Worm (Caenorhabditis elegans) whole organism, L2 larva: ENCODE results near the gene mrps-23.

Experiments used
- R02D3.7 ChIP-seq: fragments of 150-350 bp; optimal IDR thresholded peaks from 2 replicates; lab custom pipeline; 2014; ENCODE audit warnings: missing biosample characterization, missing genetic modification characterization
- alr-1 ChIP-seq: fragments of 150-350 bp; optimal IDR thresholded peaks from 2 replicates; lab custom pipeline; 2014; ENCODE audit warnings: missing biosample characterization, missing genetic modification characterization
- aly-2 ChIP-seq: fragments of 150-350 bp; optimal IDR thresholded peaks from 2 replicates; lab custom pipeline; 2014; ENCODE audit warnings: missing biosample characterization, missing genetic modification characterization
- elt-1 ChIP-seq: fragments of 150-350 bp; optimal IDR thresholded peaks from 2 replicates; lab custom pipeline; 2014; ENCODE audit warnings: missing biosample characterization, missing genetic modification characterization
- mdl-1 ChIP-seq, 2 experiments: fragments of 150-350 bp in 1 of 2; sonication (generic microtip) in 1 of 2; optimal IDR thresholded peaks; 2 replicates each; lab custom pipeline; 2017; ENCODE audit warnings: missing biosample characterization in 2 of 2, missing genetic modification characterization in 2 of 2

- TF ChIP-seq mdl-1 (tag; optimal IDR thresholded peaks at IDR 0.05; lab: Kevin White, UChicago) (no peak), R02D3.7 (tag; lab: Kevin White, UChicago) (no peak), alr-1 (no peak), aly-2 (no peak), elt-1 (tag; lab: Kevin White, UChicago) (no peak)
These were observed 22.4 kb downstream of the mrps-23 start for ce11 chrIII:9501072-9501471.
